Worm (Caenorhabditis elegans) whole organism, L2 larva: ENCODE measurements around the gene srt-18.
A peak's percentile ranks its signal among the peaks of the same experiment; 100 is the strongest.

Source experiments
- C34F6.9 ChIP-seq: fragments of 150-350 bp; optimal IDR thresholded peaks from 2 replicates; lab custom pipeline; 2014; ENCODE audit warnings: missing biosample characterization, missing genetic modification characterization
- F13H6.1 ChIP-seq: sonication (generic microtip); optimal IDR thresholded peaks from 2 replicates; lab custom pipeline; 2016; ENCODE audit warnings: missing genetic modification characterization, missing compliant biosample characterization
- R02D3.7 ChIP-seq: fragments of 150-350 bp; optimal IDR thresholded peaks from 2 replicates; lab custom pipeline; 2014; ENCODE audit warnings: missing biosample characterization, missing genetic modification characterization
- Y55F3AM.14 ChIP-seq: fragments of 200-800 bp; sonication (Bioruptor generic); optimal IDR thresholded peaks from 2 replicates; lab custom pipeline; 2018; ENCODE audit warnings: mild to moderate bottlenecking, missing genetic modification characterization, missing compliant biosample characterization
- alr-1 ChIP-seq: fragments of 150-350 bp; optimal IDR thresholded peaks from 2 replicates; lab custom pipeline; 2014; ENCODE audit warnings: missing biosample characterization, missing genetic modification characterization
- aly-2 ChIP-seq: fragments of 150-350 bp; optimal IDR thresholded peaks from 2 replicates; lab custom pipeline; 2014; ENCODE audit warnings: missing biosample characterization, missing genetic modification characterization
- ama-1 ChIP-seq: fragments of 150-350 bp; optimal IDR thresholded peaks from 2 replicates; lab custom pipeline; 2018; ENCODE audit warnings: inconsistent platforms
- blmp-1 ChIP-seq: sonication (generic microtip); optimal IDR thresholded peaks from 2 replicates; lab custom pipeline; 2017; ENCODE audit warnings: missing genetic modification characterization, mild to moderate bottlenecking, missing compliant biosample characterization, antibody characterized with exemption, moderate library complexity; ENCODE audit not compliant: insufficient read depth
- ceh-16 ChIP-seq: fragments of 150-350 bp; optimal IDR thresholded peaks from 2 replicates; lab custom pipeline; 2014; ENCODE audit warnings: missing biosample characterization, missing genetic modification characterization
- ceh-82 ChIP-seq: fragments of 150-350 bp; optimal IDR thresholded peaks from 2 replicates; lab custom pipeline; 2014; ENCODE audit warnings: missing biosample characterization, missing genetic modification characterization
- crh-2 ChIP-seq: sonication (generic microtip); optimal IDR thresholded peaks from 2 replicates; lab custom pipeline; 2017; ENCODE audit warnings: missing biosample characterization, missing genetic modification characterization
- dmd-4 ChIP-seq: sonication (generic microtip); optimal IDR thresholded peaks from 2 replicates; lab custom pipeline; 2017; ENCODE audit warnings: missing biosample characterization, missing genetic modification characterization
- egl-27 ChIP-seq: sonication (generic microtip); optimal IDR thresholded peaks from 3 replicates; lab custom pipeline; 2017; ENCODE audit warnings: missing biosample characterization, missing genetic modification reagents, missing genetic modification characterization
- elt-1 ChIP-seq: fragments of 150-350 bp; optimal IDR thresholded peaks from 2 replicates; lab custom pipeline; 2014; ENCODE audit warnings: missing biosample characterization, missing genetic modification characterization
- elt-3 ChIP-seq: sonication (generic microtip); optimal IDR thresholded peaks from 2 replicates; lab custom pipeline; 2017; ENCODE audit warnings: missing biosample characterization, missing genetic modification characterization
- fos-1 ChIP-seq: fragments of 150-350 bp; optimal IDR thresholded peaks from 2 replicates; lab custom pipeline; 2014; ENCODE audit warnings: missing biosample characterization, missing genetic modification characterization
- gmeb-1 ChIP-seq: fragments of 150-350 bp; optimal IDR thresholded peaks from 2 replicates; lab custom pipeline; 2014; ENCODE audit warnings: missing biosample characterization, missing genetic modification characterization
- lin-13 ChIP-seq: fragments of 150-350 bp; optimal IDR thresholded peaks from 2 replicates; lab custom pipeline; 2014; ENCODE audit warnings: missing biosample characterization, missing genetic modification reagents, missing genetic modification characterization
- mab-5 ChIP-seq: fragments of 150-350 bp; optimal IDR thresholded peaks from 2 replicates; lab custom pipeline; 2014; ENCODE audit warnings: missing biosample characterization, missing genetic modification characterization
- mbf-1 ChIP-seq: sonication (generic microtip); optimal IDR thresholded peaks from 2 replicates; lab custom pipeline; 2017; ENCODE audit warnings: missing biosample characterization, missing genetic modification characterization
- mdl-1 ChIP-seq, 2 experiments: fragments of 150-350 bp in 1 of 2; sonication (generic microtip) in 1 of 2; optimal IDR thresholded peaks; 2 replicates each; lab custom pipeline; 2017; ENCODE audit warnings: missing biosample characterization in 2 of 2, missing genetic modification characterization in 2 of 2
- nhr-11 ChIP-seq: fragments of 150-350 bp; optimal IDR thresholded peaks from 2 replicates; lab custom pipeline; 2014; ENCODE audit warnings: missing biosample characterization, missing genetic modification characterization
- nhr-12 ChIP-seq: fragments of 150-350 bp; optimal IDR thresholded peaks from 2 replicates; lab custom pipeline; 2014; ENCODE audit warnings: missing biosample characterization, missing genetic modification characterization
- nhr-21 ChIP-seq: fragments of 150-350 bp; optimal IDR thresholded peaks from 2 replicates; lab custom pipeline; 2014; ENCODE audit warnings: missing biosample characterization, missing genetic modification characterization
- nhr-23 ChIP-seq: fragments of 150-350 bp; optimal IDR thresholded peaks from 2 replicates; lab custom pipeline; 2014; ENCODE audit warnings: missing biosample characterization, missing genetic modification reagents, missing genetic modification characterization
- nhr-77 ChIP-seq: fragments of 150-350 bp; optimal IDR thresholded peaks from 2 replicates; lab custom pipeline; 2014; ENCODE audit warnings: missing biosample characterization, missing genetic modification characterization
- peb-1 ChIP-seq: fragments of 150-350 bp; optimal IDR thresholded peaks from 2 replicates; lab custom pipeline; 2014; ENCODE audit warnings: missing biosample characterization, missing genetic modification characterization
- sem-4 ChIP-seq: fragments of 150-350 bp; optimal IDR thresholded peaks from 2 replicates; lab custom pipeline; 2014; ENCODE audit warnings: missing biosample characterization, missing genetic modification reagents, missing genetic modification characterization
- skn-1 ChIP-seq: sonication (generic microtip); optimal IDR thresholded peaks from 2 replicates; lab custom pipeline; 2017; ENCODE audit warnings: missing biosample characterization, missing genetic modification characterization
- sma-3 ChIP-seq: sonication (generic microtip); optimal IDR thresholded peaks from 2 replicates; lab custom pipeline; 2016; ENCODE audit warnings: missing genetic modification reagents, missing genetic modification characterization, missing compliant biosample characterization
- sma-9 ChIP-seq, 2 experiments: fragments of 150-350 bp in 1 of 2; sonication (generic microtip) in 1 of 2; optimal IDR thresholded peaks; 2 replicates each; lab custom pipeline; 2014 to 2016; ENCODE audit warnings: missing genetic modification characterization in 2 of 2, mild to moderate bottlenecking in 1 of 2, missing biosample characterization in 1 of 2, missing compliant biosample characterization in 1 of 2, missing genetic modification reagents in 1 of 2, moderate library complexity in 1 of 2
- snpc-4 ChIP-seq: fragments of 150-350 bp; optimal IDR thresholded peaks from 2 replicates; lab custom pipeline; 2014; ENCODE audit warnings: missing biosample characterization, missing genetic modification characterization
- unc-39 ChIP-seq: fragments of 150-350 bp; optimal IDR thresholded peaks from 2 replicates; lab custom pipeline; 2014; ENCODE audit warnings: missing biosample characterization, missing genetic modification characterization
- unc-62 ChIP-seq: fragments of 150-350 bp; optimal IDR thresholded peaks from 2 replicates; lab custom pipeline; 2014; ENCODE audit warnings: missing biosample characterization, missing genetic modification reagents, missing genetic modification characterization
- ztf-11 ChIP-seq: sonication (generic microtip); optimal IDR thresholded peaks from 2 replicates; lab custom pipeline; 2017; ENCODE audit warnings: missing biosample characterization, missing genetic modification characterization
- ztf-4 ChIP-seq: fragments of 150-350 bp; optimal IDR thresholded peaks from 2 replicates; lab custom pipeline; 2014; ENCODE audit warnings: missing biosample characterization, missing genetic modification characterization

srt-18 gene

ce11 chrV:9047555-9048049 is 32.2 kb upstream of the srt-18 start, which contains the start of gene C25E10.17:
TSS of gene C25E10.17 (minus strand) at chrV:9047605.
- TF ChIP-seq alr-1 (tag; lab: Kevin White, UChicago): no peak
- peak; percentile 26 for TF ChIP-seq nhr-21 (tag; lab: Kevin White, UChicago)

ce11 chrV:9044871-9045270 is 29.4 kb upstream of the srt-18 start, which contains the start of gene nhr-30:
TSS of gene nhr-30 (plus strand) at chrV:9045171.
- TF ChIP-seq elt-3 (tag; lab: Kevin White, UChicago) (no peak), mbf-1 (no peak), sma-9 (GFP tag; optimal IDR thresholded peaks at IDR 0.05; lab: Kevin White, UChicago) (no peak), sma-9 (tag; optimal IDR thresholded peaks at IDR 0.05; lab: Kevin White, UChicago) (no peak), nhr-11 (tag; lab: Kevin White, UChicago) (no peak), peb-1 (tag; lab: Kevin White, UChicago) (no peak), R02D3.7 (tag; lab: Kevin White, UChicago) (no peak), ceh-16 (no peak)

ce11 chrV:9041030-9041429 is 25.6 kb upstream of the srt-18 start, which contains the start of gene cyp-33B1:
TSS of gene cyp-33B1 (plus strand) at chrV:9041330.
- TF ChIP-seq nhr-23 (no peak), alr-1 (tag; lab: Kevin White, UChicago) (no peak), nhr-77 (tag; lab: Kevin White, UChicago) (no peak), gmeb-1 (tag; lab: Kevin White, UChicago) (no peak), egl-27 (tag; lab: Kevin White, UChicago) (no peak), peb-1 (tag; lab: Kevin White, UChicago) (no peak)
- TF ChIP-seq, all 48 proteins: peak for 0

- TF ChIP-seq egl-27 (tag; lab: Kevin White, UChicago): no peak
- TF ChIP-seq C34F6.9 (tag; lab: Kevin White, UChicago): no peak
- TF ChIP-seq nhr-23: no peak
- TF ChIP-seq unc-39 (tag; lab: Kevin White, UChicago): no peak
- no peak for TF ChIP-seq mab-5 (tag; lab: Kevin White, UChicago)
- no peak for TF ChIP-seq sma-3 (GFP tag; lab: Kevin White, UChicago)
- TF ChIP-seq ceh-16: no peak
- no peak for TF ChIP-seq elt-1 (tag; lab: Kevin White, UChicago)
- TF ChIP-seq fos-1 (tag; lab: Kevin White, UChicago): no peak
- TF ChIP-seq peb-1 (tag; lab: Kevin White, UChicago): no peak
- no peak for TF ChIP-seq ztf-4 (tag; lab: Kevin White, UChicago)
- no peak for TF ChIP-seq snpc-4
- no peak for TF ChIP-seq lin-13
- TF ChIP-seq F13H6.1 (tag; lab: Kevin White, UChicago): no peak
- no peak for TF ChIP-seq aly-2 (tag; lab: Kevin White, UChicago)
- no peak for TF ChIP-seq sma-9 (GFP tag; optimal IDR thresholded peaks at IDR 0.05; lab: Kevin White, UChicago)
- TF ChIP-seq sma-9 (tag; optimal IDR thresholded peaks at IDR 0.05; lab: Kevin White, UChicago): no peak
- no peak for TF ChIP-seq ama-1 (lab: Kevin White, UChicago)
- TF ChIP-seq dmd-4 (tag; lab: Kevin White, UChicago): no peak
Measured at ce11 chrV:9035685-9036084, 20.2 kb upstream of the srt-18 start, which contains the start of gene srsx-34. TSS of gene srsx-34 (plus strand) at chrV:9035985.

- no peak for TF ChIP-seq unc-62 (GFP tag; lab: Kevin White, UChicago)
- no peak for TF ChIP-seq Y55F3AM.14 (GFP tag; lab: Kevin White, UChicago)
- TF ChIP-seq sma-9 (GFP tag; optimal IDR thresholded peaks at IDR 0.05; lab: Kevin White, UChicago): no peak
- no peak for TF ChIP-seq sma-9 (tag; optimal IDR thresholded peaks at IDR 0.05; lab: Kevin White, UChicago)
- TF ChIP-seq ztf-4 (tag; lab: Kevin White, UChicago): no peak
- no peak for TF ChIP-seq blmp-1 (tag; lab: Kevin White, UChicago)
- TF ChIP-seq sem-4 (tag; lab: Kevin White, UChicago): no peak
- TF ChIP-seq skn-1 (tag; lab: Kevin White, UChicago): no peak
- no peak for TF ChIP-seq nhr-12 (tag; lab: Kevin White, UChicago)
- no peak for TF ChIP-seq ceh-82 (tag; lab: Kevin White, UChicago)
- TF ChIP-seq crh-2 (tag; lab: Kevin White, UChicago): no peak
- TF ChIP-seq mbf-1: no peak
- no peak for TF ChIP-seq mdl-1 (tag; optimal IDR thresholded peaks at IDR 0.05; lab: Kevin White, UChicago)
- TF ChIP-seq snpc-4: no peak
- TF ChIP-seq lin-13: no peak
- no peak for TF ChIP-seq ztf-11 (tag; lab: Kevin White, UChicago)
- TF ChIP-seq, all 48 proteins: peak for 0
Measured at ce11 chrV:9033267-9033666, 17.8 kb upstream of the srt-18 start, which contains the start of gene C25E10.4. TSS of gene C25E10.4 (plus strand) at chrV:9033567.
